Worm (Caenorhabditis elegans) whole organism, L3 larva: ENCODE results near the gene M151.7.

Experiments used
- ZK546.5 ChIP-seq: sonication (generic microtip); optimal IDR thresholded peaks from 2 replicates; lab custom pipeline; 2017; ENCODE audit warnings: missing biosample characterization, missing genetic modification characterization
- fos-1 ChIP-seq: fragments of 150-350 bp; optimal IDR thresholded peaks from 2 replicates; lab custom pipeline; 2014; ENCODE audit warnings: missing biosample characterization, missing genetic modification characterization
- nhr-12 ChIP-seq: fragments of 150-350 bp; optimal IDR thresholded peaks from 2 replicates; lab custom pipeline; 2014; ENCODE audit warnings: missing biosample characterization, missing genetic modification characterization
- nhr-76 ChIP-seq: fragments of 150-350 bp; sonication (generic microtip); optimal IDR thresholded peaks from 5 replicates; lab custom pipeline; 2014; ENCODE audit warnings: missing biosample characterization, missing genetic modification characterization
- nhr-77 ChIP-seq: fragments of 150-350 bp; optimal IDR thresholded peaks from 2 replicates; lab custom pipeline; 2014; ENCODE audit warnings: missing biosample characterization, missing genetic modification characterization

DNA sequence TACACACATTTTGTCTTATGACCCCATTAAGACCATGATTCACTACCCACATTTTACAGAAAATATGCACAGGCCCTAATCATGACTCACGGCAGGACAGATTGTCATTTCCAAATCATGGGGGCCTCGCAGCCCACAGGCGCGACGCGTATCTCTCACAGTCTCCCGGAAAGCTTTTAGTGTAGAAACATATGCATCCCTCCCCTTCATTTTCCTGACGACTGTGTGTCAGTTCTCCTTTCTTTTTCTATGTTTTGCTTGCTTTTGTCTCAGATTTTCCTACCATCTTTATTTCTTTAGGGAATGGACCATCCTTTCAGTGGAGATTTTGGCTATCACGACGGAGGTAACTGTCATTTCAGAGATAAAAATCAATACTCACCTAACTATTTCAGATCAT is 19.1 kb downstream of the M151.7 start, which contains the start of gene M151.1:
- no peak for TF ChIP-seq nhr-12 (tag; lab: Kevin White, UChicago)
- TF ChIP-seq fos-1 (tag; lab: Kevin White, UChicago) = no peak
- no peak for TF ChIP-seq nhr-76 (tag; lab: Kevin White, UChicago)
- no peak for TF ChIP-seq nhr-77 (tag; lab: Kevin White, UChicago)
- no peak for TF ChIP-seq ZK546.5 (tag; lab: Kevin White, UChicago)
